Worm (Caenorhabditis elegans) whole organism, L4 larva: ENCODE data around the gene srw-73.

ENCODE experiments used
- cey-2 ChIP-seq: sonication (generic microtip); optimal IDR thresholded peaks from 3 replicates; lab custom pipeline; 2017; ENCODE audit warnings: missing genetic modification characterization, mild to moderate bottlenecking, missing compliant biosample characterization, antibody characterized with exemption, borderline replicate concordance; ENCODE audit not compliant: insufficient read depth
- hlh-11 ChIP-seq: fragments of 200-800 bp; sonication (Bioruptor generic); optimal IDR thresholded peaks from 2 replicates; lab custom pipeline; 2018; ENCODE audit warnings: mild to moderate bottlenecking, missing genetic modification characterization, missing compliant biosample characterization
- php-3 ChIP-seq: fragments of 200-800 bp; sonication (Bioruptor generic); IDR thresholded peaks from 2 replicates; pipeline ENCODE4 v1.3.6; 2022; ENCODE audit warnings: missing genetic modification reagents, missing genetic modification characterization, missing compliant biosample characterization

- TF ChIP-seq cey-2 (tag; lab: Kevin White, UChicago) (no peak), hlh-11 (tag; lab: Kevin White, UChicago) (no peak), php-3 (no peak)
Measured at ce11 chrV:16589488-16589887, 1.2 kb upstream of the srw-73 start.
